Worm (Caenorhabditis elegans) whole organism, L4/young adult: ENCODE measurements around the gene rpl-6.

Source experiments
- W03F9.2 ChIP-seq: fragments of 150-350 bp; optimal IDR thresholded peaks from 2 replicates; lab custom pipeline; 2014; ENCODE audit warnings: missing biosample characterization, missing genetic modification characterization
- dao-5 ChIP-seq: sonication (generic microtip); optimal IDR thresholded peaks from 2 replicates; lab custom pipeline; 2016; ENCODE audit warnings: missing genotype, missing genetic modification characterization, moderate library complexity, missing compliant biosample characterization
- him-1 ChIP-seq: sonication (generic microtip); optimal IDR thresholded peaks from 2 replicates; lab custom pipeline; 2016; ENCODE audit warnings: missing genotype, missing genetic modification reagents, missing genetic modification characterization, missing compliant biosample characterization

Gene rpl-6

DNA sequence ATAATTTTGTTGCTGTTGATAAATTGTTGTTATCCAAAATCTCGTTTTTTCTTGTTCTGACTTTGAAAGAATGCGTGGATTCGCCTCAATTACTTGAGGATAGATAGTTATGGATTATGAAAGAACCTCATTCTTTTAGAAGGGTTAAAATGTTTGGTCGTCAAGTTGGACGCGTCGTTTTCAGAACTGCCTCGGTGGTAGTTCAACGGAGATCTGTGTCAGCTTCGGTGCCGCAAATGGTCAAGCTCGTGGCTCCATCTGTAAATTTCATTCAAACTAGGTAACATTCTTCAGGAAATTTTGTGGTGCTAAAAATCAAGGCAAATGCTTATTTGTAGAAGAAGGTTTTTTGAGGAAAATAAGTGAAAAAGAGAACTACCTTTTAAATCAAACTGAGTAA lies 27.6 kb upstream of the rpl-6 start, which contains the start of gene ndab-2:
ndab-2 (plus strand) TSS at position 140 of the 400 bp plus-strand sequence.
- no peak for TF ChIP-seq him-1 (tag; lab: Kevin White, UChicago)

DNA sequence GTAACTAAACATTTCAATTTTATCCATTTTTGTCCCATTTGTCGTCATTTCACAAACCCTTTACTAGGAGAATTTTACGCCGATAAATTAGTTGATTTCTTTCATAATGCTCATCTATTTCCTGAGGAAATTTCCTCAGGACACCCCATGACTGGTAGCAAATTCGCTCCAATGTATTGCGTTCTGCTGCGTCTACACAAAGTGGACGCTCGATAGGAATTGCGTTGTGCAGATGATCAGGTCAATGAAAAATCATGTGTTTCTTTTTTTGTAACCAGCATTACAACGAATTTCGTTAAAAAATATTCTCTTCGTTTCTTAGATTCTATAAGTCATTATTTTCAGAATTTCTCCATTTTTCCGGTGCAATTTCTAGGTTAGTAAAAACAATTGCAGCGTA lies 26.4 kb upstream of the rpl-6 start, which contains the start of gene epg-4:
epg-4 (plus strand) TSS at position 346 of the 400 bp plus-strand sequence.
- no peak for TF ChIP-seq W03F9.2 (tag; lab: Kevin White, UChicago)

DNA sequence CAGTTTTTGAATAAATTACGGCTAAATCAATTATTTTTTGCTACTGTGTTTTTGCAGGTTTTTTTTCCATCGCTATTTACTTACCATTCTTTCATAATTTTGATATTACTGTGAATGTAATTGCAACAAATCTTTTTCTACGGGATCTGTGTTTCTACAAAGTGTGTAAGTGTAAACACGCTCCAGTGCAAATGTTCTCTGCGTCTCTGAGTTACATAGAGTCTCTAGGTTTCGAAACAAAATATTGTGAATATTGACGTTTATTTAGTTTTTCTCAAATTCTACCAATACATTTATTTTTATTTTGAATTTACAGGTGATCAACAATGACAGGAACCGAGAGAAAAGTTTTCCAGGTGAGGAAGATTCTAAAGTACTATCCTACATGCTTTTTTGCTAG lies 24.2 kb upstream of the rpl-6 start, which contains the start of gene yju-2:
yju-2 (plus strand) TSS at position 315 of the 400 bp plus-strand sequence.
- TF ChIP-seq W03F9.2 (tag; lab: Kevin White, UChicago): no peak

DNA sequence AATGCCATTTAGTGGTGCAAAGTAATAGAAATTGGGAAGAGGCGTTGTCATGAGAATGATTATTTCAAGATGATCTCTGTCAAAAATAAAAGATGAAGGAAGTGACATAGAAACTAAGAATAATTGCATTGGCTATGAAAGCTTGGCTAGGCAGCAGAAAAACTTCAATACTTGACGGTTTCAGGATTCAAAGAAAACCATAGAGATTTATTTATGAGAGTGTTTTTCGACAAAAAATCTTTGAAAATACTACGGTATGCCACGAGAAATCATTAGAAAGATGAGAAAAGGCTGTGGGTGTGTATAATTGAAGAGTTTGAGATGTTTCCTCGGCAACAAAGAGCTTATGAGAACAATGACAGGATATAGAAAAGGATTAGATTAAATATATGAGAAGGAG lies 22.8 kb upstream of the rpl-6 start, which contains the start of gene F37C12.14:
F37C12.14 (minus strand) TSS at position 101 of the 400 bp plus-strand sequence.
- TF ChIP-seq W03F9.2 (tag; lab: Kevin White, UChicago): no peak
- no peak for TF ChIP-seq dao-5
- no peak for TF ChIP-seq him-1 (tag; lab: Kevin White, UChicago)

DNA sequence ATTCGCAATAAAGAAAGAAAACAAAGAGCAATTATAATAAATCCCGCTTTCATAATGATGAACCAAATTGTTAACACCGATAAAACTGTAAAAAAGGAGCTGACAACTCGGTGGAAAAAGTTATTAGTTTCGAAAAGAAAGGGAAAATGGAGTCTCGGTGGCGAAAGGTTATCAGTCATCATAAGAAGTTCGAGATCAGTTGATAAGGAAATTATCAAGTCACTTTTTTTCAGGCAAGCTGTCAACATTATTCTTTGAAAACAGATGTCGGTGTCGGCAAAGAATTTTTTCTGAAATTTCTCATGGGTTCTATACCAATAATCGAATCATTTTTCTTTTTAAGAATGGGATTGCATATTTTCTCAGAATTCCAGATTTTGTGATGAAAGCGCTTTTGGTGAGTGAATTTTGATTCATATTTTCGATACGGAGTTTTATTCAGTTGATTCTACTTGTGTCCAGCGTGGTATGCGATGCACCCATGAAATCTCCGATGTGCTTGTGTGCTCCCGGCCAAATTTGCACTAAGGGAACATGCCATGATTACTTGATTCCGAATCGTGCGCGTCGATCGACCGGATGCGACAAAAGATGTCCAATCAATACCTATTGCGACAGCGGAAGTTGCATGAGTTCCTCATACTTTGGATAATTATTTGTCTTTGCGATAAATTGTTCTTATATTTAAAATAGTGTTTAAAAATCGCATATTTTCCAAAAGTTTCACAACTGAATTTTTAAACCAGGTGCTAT lies 19.8 kb upstream of the rpl-6 start, which contains the start of the genes F37C12.21 and F37C12.10:
F37C12.21 (plus strand) TSS at position 58 of the 753 bp plus-strand sequence.
F37C12.10 (minus strand) TSS at position 85 of the 753 bp plus-strand sequence.
- no peak for TF ChIP-seq him-1 (tag; lab: Kevin White, UChicago)
- TF ChIP-seq W03F9.2 (tag; lab: Kevin White, UChicago): no peak
- no peak for TF ChIP-seq dao-5

DNA sequence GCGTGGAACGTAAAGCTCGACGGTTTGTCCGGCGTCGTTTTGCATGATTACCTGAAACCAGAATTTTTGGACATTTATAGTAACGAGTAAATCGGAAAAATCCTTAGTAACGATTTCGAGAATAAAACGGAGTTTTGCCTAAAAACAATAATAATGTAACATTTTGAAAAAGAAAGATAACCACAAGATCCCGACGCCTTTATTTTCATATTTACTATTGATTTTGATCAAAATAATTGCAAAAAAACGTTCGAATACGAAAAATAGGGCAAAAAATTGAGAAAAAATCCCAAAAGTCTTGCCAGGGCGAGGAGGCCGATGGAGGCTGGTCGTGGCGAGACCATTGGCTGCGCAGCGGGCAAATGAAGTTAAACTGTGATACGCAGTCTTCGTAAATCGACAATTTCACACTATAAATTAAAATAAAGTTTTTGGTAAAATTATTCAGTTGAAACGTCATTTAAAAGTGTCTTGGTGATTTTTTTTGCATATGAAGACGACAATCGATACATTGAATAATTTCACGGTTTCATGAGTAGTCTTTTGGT lies 18.6 kb upstream of the rpl-6 start, which contains the start of gene rps-21:
rps-21 (minus strand) TSS at position 51 of the 548 bp plus-strand sequence.
- TF ChIP-seq W03F9.2 (tag; lab: Kevin White, UChicago) (peak; percentile 67), him-1 (tag; lab: Kevin White, UChicago) (no peak)

DNA sequence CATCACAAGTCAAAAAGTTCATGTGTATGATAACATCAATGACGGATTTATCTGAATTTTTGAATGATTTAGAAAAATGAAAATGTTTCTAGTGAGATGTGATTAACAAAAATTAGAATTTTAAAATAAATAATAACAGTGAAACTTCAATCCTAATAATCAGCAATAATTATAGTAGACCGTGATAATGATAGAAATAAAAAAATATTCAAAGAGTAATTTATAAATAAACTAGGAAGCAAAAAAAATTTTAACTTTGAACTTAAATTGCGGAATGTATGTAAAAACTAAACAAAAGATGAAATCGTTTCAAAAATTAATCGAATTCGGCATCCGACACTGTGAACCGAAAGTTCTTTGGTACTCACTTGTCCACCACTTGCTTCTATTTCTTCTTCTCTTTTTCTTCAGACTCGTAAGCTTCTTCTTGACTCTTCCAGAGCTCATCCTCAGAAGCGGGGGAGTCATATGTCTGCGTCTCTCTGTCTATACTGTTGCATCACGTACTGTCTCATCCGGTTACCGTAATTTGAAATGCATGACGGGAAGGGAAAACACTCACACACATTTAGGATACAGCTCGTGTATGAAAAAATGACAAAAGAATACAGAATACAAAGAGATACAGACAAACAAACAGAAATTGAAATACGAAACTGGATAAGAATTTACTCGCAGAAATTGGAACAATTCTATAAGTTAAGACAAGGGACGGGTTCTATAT lies 15.1 kb upstream of the rpl-6 start, which contains the start of gene mec-14:
mec-14 (minus strand) TSS at position 51 of the 724 bp plus-strand sequence.
- TF ChIP-seq him-1 (tag; lab: Kevin White, UChicago) (no peak), dao-5 (no peak)

DNA sequence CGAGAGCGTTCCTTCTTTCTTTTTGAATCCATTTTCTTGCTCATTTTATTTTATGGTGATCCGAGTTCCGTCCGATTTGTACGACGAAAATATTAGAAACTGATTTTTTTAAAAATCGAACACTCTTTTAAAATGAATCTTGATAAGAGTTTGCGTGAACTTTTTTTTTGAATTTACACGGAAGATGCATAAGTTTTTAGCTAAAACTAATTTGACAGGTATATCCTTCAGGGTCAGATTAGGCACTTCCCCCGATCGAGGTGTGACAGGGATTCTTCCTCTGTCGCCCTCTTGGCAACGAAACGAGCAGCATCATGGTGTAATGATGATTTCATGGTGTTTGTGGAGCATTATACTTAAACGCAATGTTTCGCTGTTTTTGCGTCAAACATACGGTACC lies 12.9 kb upstream of the rpl-6 start, which contains the start of gene F37C12.18:
F37C12.18 (minus strand) TSS at position 101 of the 400 bp plus-strand sequence.
- no peak for TF ChIP-seq dao-5
- TF ChIP-seq W03F9.2 (tag; lab: Kevin White, UChicago): no peak
- TF ChIP-seq him-1 (tag; lab: Kevin White, UChicago): no peak

DNA sequence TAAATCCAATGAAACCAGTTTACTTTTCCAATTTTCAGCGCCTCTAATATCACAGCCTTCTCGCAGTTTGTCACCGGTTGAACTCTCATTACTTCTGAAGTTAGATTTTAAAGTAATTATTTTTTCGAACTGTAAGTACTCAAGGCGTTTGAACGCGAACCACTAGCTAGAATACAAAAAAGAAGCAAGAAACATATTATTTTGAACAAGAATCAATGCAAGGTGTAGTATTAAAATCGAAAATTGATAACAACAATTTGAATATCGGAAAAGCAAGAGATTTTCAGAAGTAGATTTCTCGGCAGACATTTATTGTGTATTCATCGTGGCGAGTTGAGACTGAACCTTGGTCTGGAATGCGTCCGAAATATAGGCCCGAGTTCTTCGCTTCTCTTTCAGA lies 10.3 kb upstream of the rpl-6 start, which contains the start of gene exos-9:
exos-9 (minus strand) TSS at position 101 of the 400 bp plus-strand sequence.
- TF ChIP-seq W03F9.2 (tag; lab: Kevin White, UChicago) (no peak), dao-5 (no peak), him-1 (tag; lab: Kevin White, UChicago) (no peak)

DNA sequence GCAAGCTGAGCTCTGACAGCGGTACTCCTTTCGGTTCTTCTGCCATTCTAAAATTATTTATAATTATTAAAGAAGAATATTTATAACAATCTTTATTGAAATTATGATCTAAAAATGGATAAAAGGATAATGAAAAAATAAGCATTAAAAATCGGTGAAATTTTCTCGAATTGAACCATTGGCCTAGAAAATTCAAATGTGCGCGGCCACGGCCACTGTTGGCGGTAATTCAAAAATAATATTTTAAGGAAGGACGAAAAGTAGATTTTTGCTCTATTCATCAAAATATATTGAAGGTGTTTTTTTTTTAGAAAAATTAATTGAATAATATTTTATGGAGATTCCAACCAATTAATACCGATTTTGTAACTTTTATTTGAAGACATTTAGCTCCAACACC lies 9.4 kb upstream of the rpl-6 start, which contains the start of gene pfd-5:
pfd-5 (minus strand) TSS at position 47 of the 400 bp plus-strand sequence.
- TF ChIP-seq dao-5 (no peak), him-1 (tag; lab: Kevin White, UChicago) (no peak), W03F9.2 (tag; lab: Kevin White, UChicago) (peak; percentile 56)

DNA sequence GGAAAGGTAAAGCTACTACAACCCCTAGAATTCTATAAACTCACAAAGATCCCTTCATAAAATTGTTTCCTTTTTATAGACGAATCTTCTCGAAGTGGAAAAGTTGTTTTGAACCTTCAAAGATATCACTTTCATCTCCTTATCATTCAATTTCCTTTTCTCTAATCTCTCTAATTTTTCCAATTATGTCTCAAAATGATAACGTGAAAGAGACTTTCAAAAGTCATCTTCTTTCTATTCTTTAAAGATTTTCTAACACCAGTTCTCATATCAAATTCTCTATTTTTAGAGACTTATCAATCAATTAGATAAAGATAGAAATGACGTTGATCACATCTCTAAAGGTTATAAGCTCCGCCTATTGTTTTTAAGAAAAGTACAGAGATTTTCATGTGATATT lies 8.8 kb upstream of the rpl-6 start:
- TF ChIP-seq dao-5 (no peak), W03F9.2 (tag; lab: Kevin White, UChicago) (no peak), him-1 (tag; lab: Kevin White, UChicago) (no peak)

DNA sequence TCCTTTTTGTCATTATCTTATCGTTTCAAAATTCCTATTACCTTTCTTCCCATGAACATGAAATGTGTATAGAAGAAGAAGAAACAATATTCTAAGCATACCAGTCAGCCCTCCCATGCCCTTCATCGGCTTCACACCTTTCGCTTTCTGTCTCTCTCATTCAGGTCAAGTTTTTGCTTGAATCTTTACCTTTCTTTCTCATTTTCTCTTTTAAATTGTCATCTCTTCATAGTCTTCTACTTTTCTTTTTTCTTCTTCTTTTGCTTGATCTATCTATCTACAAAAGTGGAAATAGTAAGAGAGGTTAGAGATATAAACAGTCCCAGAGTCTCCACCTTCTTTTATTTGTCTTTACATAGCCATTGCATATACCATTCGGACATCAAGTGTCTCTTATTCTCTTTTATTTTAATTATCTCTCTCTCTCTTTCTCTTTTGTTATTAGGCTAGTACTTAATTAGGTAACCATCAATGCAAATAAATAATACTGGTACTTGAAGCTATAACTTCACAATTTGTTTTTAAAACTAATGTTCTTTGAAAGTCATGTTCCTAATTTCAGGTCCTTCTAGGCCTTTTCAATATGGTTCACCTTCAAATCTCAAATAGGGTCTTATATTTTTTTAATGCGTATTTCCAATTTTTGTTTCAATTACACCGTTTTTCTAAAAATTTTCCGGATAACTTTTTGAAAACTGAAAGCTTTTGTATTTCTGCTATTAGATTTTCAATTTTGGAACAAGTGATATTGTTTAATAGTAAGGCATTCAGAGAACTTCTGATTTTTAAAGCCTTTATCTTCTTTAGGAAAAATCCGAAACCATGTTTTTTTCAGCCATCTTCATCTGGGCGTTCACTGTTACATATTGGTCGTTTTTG lies 6.6 kb upstream of the rpl-6 start, which contains the start of gene dpy-31:
dpy-31 (plus strand) TSS at position 829 of the 879 bp plus-strand sequence.
- TF ChIP-seq W03F9.2 (tag; lab: Kevin White, UChicago) (no peak), him-1 (tag; lab: Kevin White, UChicago) (no peak), dao-5 (no peak)
